Fruit fly (Drosophila melanogaster) Kc167 (cell line): ENCODE measurements around the gene ArfGAP3.

Experiments
- Myc ChIP-seq: fragments of >200 bp; optimal IDR thresholded peaks from 2 replicates; lab custom pipeline; 2017; ENCODE audit warnings: missing external identifiers
- Sin3A ChIP-seq: fragments of >200 bp; optimal IDR thresholded peaks from 2 replicates; lab custom pipeline; 2018; ENCODE audit warnings: missing external identifiers
- h ChIP-seq: fragments of >200 bp; optimal IDR thresholded peaks from 3 replicates; lab custom pipeline; 2018; ENCODE audit warnings: missing external identifiers

DNA sequence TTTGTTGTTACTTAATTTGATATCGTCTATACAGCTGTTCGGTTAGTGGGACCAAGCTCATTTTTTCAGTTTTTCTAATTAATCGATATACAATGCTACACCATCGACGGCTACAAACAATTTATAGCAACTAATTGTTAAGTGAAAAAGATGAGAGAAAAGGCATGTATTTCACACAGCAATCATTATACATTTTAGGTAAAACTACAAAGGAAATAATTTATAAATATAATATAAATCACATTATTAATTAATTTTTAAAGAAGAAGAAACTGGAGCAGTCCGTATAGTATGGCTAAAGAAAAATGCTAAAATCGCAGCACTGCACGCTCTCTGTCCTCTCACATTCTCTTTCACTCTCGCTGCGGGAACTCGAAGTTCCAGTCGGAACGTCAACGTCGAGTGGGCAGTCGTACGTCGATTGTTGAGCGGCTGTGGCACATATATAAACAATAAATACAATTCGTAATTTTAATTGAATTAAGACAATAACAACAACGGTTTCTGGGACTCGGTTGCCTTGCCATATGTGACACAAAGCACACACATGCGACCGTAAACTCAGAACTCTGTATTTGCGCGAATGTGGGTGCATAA lies 10.5 kb upstream of the ArfGAP3 start, which contains the start of the genes CG14450 and CG11367:
- TF ChIP-seq h (lab: Kevin White, UChicago) (no peak), Sin3A (no peak), Myc (lab: Kevin White, UChicago) (no peak)
